Fruit fly (Drosophila melanogaster) whole organism, pupa: ENCODE results near the gene Ada2b.

Experiments
- CG10348 ChIP-seq: fragments of 200-800 bp; sonication (Bioruptor generic); IDR thresholded peaks from 2 replicates; pipeline ENCODE4 v1.3.6; 2022; ENCODE audit warnings: missing biosample characterization, missing genetic modification characterization
- CG12605 ChIP-seq: fragments of 200-800 bp; sonication (Bioruptor generic); IDR thresholded peaks from 2 replicates; pipeline ENCODE4 v1.3.6; 2022; ENCODE audit warnings: missing biosample characterization, missing genetic modification characterization
- CG13204 ChIP-seq: fragments of 200-800 bp; sonication (Bioruptor generic); optimal IDR thresholded peaks from 2 replicates; lab custom pipeline; 2018; ENCODE audit warnings: missing biosample characterization, mild to moderate bottlenecking, missing genetic modification characterization, moderate library complexity
- CG14655 ChIP-seq: fragments of 200-800 bp; sonication (Bioruptor generic); optimal IDR thresholded peaks from 3 replicates; lab custom pipeline; 2017; ENCODE audit warnings: mild to moderate bottlenecking, missing biosample characterization, missing genetic modification reagents, missing genetic modification characterization
- CG15710 ChIP-seq: fragments of 200-800 bp; sonication (Bioruptor generic); optimal IDR thresholded peaks from 2 replicates; lab custom pipeline; 2018; ENCODE audit warnings: missing biosample characterization, mild to moderate bottlenecking, missing genetic modification characterization, moderate library complexity
- CG17806 ChIP-seq: fragments of 200-800 bp; sonication (Bioruptor generic); optimal IDR thresholded peaks from 2 replicates; lab custom pipeline; 2018; ENCODE audit warnings: missing biosample characterization, mild to moderate bottlenecking, missing genetic modification characterization, moderate library complexity
- CG32121 ChIP-seq: fragments of 200-800 bp; sonication (Bioruptor generic); IDR thresholded peaks from 2 replicates; pipeline ENCODE4 v1.3.6; 2022; ENCODE audit warnings: missing biosample characterization, missing genetic modification characterization
- CG34367 ChIP-seq: fragments of 200-800 bp; sonication (Bioruptor generic); optimal IDR thresholded peaks from 2 replicates; lab custom pipeline; 2018; ENCODE audit warnings: missing biosample characterization, mild to moderate bottlenecking, missing genetic modification characterization
- CG4496 ChIP-seq: fragments of 200-800 bp; sonication (Bioruptor generic); IDR thresholded peaks from 3 replicates; pipeline ENCODE4 v1.3.6; 2022; ENCODE audit warnings: missing biosample characterization, missing genetic modification characterization
- CG8159 ChIP-seq: fragments of 200-800 bp; sonication (Bioruptor generic); optimal IDR thresholded peaks from 3 replicates; lab custom pipeline; 2018; ENCODE audit warnings: missing biosample characterization, mild to moderate bottlenecking, missing genetic modification characterization, moderate library complexity
- CG8301 ChIP-seq: fragments of 200-800 bp; sonication (Bioruptor generic); optimal IDR thresholded peaks from 2 replicates; lab custom pipeline; 2018; ENCODE audit warnings: missing biosample characterization, mild to moderate bottlenecking, missing genetic modification characterization
- CG9948 ChIP-seq: fragments of 200-800 bp; sonication (Bioruptor generic); optimal IDR thresholded peaks from 2 replicates; lab custom pipeline; 2018; ENCODE audit warnings: missing biosample characterization, mild to moderate bottlenecking, missing genetic modification characterization, moderate library complexity
- D1 ChIP-seq: fragments of 200-800 bp; sonication (Bioruptor generic); optimal IDR thresholded peaks from 2 replicates; lab custom pipeline; 2018; ENCODE audit warnings: missing biosample characterization, mild to moderate bottlenecking, missing genetic modification characterization, moderate library complexity
- EcR ChIP-seq: fragments of 200-800 bp; sonication (Bioruptor generic); optimal IDR thresholded peaks from 3 replicates; lab custom pipeline; 2019; ENCODE audit warnings: missing biosample characterization, missing genetic modification characterization, mild to moderate bottlenecking, moderate library complexity, missing genetic modification reagents
- Ets98B ChIP-seq: fragments of 200-800 bp; sonication (Bioruptor generic); IDR thresholded peaks from 2 replicates; pipeline ENCODE4 v1.3.6; 2022; ENCODE audit warnings: missing biosample characterization, missing genetic modification characterization
- Pif1A ChIP-seq: fragments of 200-800 bp; sonication (Bioruptor generic); optimal IDR thresholded peaks from 3 replicates; lab custom pipeline; 2016; ENCODE audit warnings: missing biosample characterization, missing genetic modification characterization
- Pif1B ChIP-seq: fragments of 200-800 bp; sonication (Bioruptor generic); optimal IDR thresholded peaks from 3 replicates; lab custom pipeline; 2016; ENCODE audit warnings: missing biosample characterization, missing genetic modification characterization
- Snoo ChIP-seq: fragments of 200-800 bp; sonication (Bioruptor generic); optimal IDR thresholded peaks from 3 replicates; lab custom pipeline; 2017; ENCODE audit warnings: missing biosample characterization, mild to moderate bottlenecking, missing genetic modification characterization, inconsistent platforms
- fd96Ca ChIP-seq: fragments of 200-800 bp; sonication (Bioruptor generic); IDR thresholded peaks from 3 replicates; pipeline ENCODE4 v1.3.6; 2022; ENCODE audit warnings: missing biosample characterization, missing genetic modification characterization
- gl ChIP-seq: fragments of 200-800 bp; sonication (Bioruptor generic); optimal IDR thresholded peaks from 2 replicates; lab custom pipeline; 2018; ENCODE audit warnings: missing biosample characterization, mild to moderate bottlenecking, missing genetic modification characterization
- rn ChIP-seq: fragments of 200-800 bp; sonication (Bioruptor generic); IDR thresholded peaks from 2 replicates; pipeline ENCODE4 v1.3.6; 2022; ENCODE audit warnings: missing biosample characterization, missing genetic modification characterization

The Ada2b gene

dm6 chr3R:8240302-8240682, at the start of gene Ada2b:
Gene Ada2b (minus strand): TSS chr3R:8240515.
- TF ChIP-seq Pif1A (no peak), CG10348 (GFP tag; lab: Robert Waterston, UW) (no peak), CG4496 (GFP tag; lab: Robert Waterston, UW) (no peak), CG34367 (tag; lab: Kevin White, UChicago) (no peak), fd96Ca (GFP tag; lab: Robert Waterston, UW) (no peak), CG12605 (GFP tag; lab: Robert Waterston, UW) (no peak), D1 (tag; lab: Kevin White, UChicago) (peak; percentile 41), CG14655 (no peak), EcR (peak; percentile 35), Ets98B (GFP tag; lab: Robert Waterston, UW) (no peak), gl (tag; lab: Kevin White, UChicago) (no peak), CG8301 (tag; lab: Kevin White, UChicago) (no peak), Pif1B (GFP tag; lab: Kevin White, UChicago) (no peak), Snoo (tag; lab: Kevin White, UChicago) (no peak)

DNA sequence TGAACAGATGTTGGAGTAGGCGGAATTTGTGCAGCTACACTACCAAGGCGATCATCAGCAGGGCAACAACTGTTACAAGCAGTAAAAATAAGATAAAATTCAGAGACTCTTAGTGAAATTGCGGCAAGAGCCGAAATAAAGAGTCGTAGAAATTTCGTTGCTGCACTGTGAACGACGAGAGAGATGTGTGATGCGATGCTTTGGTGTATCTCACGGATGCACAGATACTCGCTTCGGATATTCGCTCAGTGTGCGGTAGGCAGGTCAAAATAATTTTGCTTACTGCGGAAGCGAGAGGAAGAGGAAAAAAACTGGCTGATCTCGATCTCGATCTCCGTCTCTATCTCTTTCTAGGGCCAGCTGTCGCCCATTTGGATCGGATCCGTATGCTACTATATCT, 48.5 kb upstream of the Ada2b start:
- TF ChIP-seq Pif1B (GFP tag; lab: Kevin White, UChicago) (no peak), Snoo (tag; lab: Kevin White, UChicago) (no peak), CG9948 (tag; lab: Kevin White, UChicago) (no peak), CG14655 (no peak), EcR (no peak), CG8301 (tag; lab: Kevin White, UChicago) (no peak), gl (tag; lab: Kevin White, UChicago) (no peak), CG13204 (GFP tag; lab: Kevin White, UChicago) (no peak), Pif1A (no peak), fd96Ca (GFP tag; lab: Robert Waterston, UW) (no peak), CG32121 (no peak), CG17806 (tag; lab: Kevin White, UChicago) (no peak), CG15710 (tag; lab: Kevin White, UChicago) (no peak), CG12605 (GFP tag; lab: Robert Waterston, UW) (no peak), Ets98B (GFP tag; lab: Robert Waterston, UW) (no peak), CG10348 (GFP tag; lab: Robert Waterston, UW) (no peak), CG8159 (tag; lab: Kevin White, UChicago) (no peak), rn (GFP tag; lab: Robert Waterston, UW) (no peak), CG4496 (GFP tag; lab: Robert Waterston, UW) (no peak), CG34367 (tag; lab: Kevin White, UChicago) (no peak)

DNA sequence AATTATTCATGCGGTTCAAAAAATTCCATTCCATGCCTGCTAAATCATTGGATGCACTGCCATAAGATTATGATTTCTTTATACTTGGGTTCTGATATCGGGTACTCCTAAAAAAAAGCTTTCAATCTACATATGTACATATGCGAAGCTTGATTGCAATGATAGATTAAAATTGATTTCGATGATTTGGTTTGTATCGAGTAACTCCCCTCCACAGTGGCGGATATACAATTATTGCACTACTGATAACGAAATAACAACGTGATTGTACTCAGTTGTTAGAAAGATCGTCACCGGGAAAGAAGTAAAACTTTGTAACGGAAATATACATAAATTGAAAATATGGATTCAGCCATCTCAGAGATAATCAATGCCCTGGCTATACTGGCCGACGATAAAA, 47.4 kb upstream of the Ada2b start, which contains the start of gene Nazo:
Nazo (plus strand) TSS at position 180 of the 400 bp plus-strand sequence.
- TF ChIP-seq Snoo (tag; lab: Kevin White, UChicago) (no peak), EcR (no peak), CG8301 (tag; lab: Kevin White, UChicago) (no peak), CG15710 (tag; lab: Kevin White, UChicago) (no peak), fd96Ca (GFP tag; lab: Robert Waterston, UW) (no peak), Ets98B (GFP tag; lab: Robert Waterston, UW) (no peak), CG4496 (GFP tag; lab: Robert Waterston, UW) (no peak), CG8159 (tag; lab: Kevin White, UChicago) (no peak)

- TF ChIP-seq CG8159 (tag; lab: Kevin White, UChicago) (no peak), rn (GFP tag; lab: Robert Waterston, UW) (no peak), fd96Ca (GFP tag; lab: Robert Waterston, UW) (no peak), CG8301 (tag; lab: Kevin White, UChicago) (no peak), CG14655 (no peak), CG9948 (tag; lab: Kevin White, UChicago) (no peak)
Measured at dm6 chr3R:8285727-8286344, 45.5 kb upstream of the Ada2b start.

DNA sequence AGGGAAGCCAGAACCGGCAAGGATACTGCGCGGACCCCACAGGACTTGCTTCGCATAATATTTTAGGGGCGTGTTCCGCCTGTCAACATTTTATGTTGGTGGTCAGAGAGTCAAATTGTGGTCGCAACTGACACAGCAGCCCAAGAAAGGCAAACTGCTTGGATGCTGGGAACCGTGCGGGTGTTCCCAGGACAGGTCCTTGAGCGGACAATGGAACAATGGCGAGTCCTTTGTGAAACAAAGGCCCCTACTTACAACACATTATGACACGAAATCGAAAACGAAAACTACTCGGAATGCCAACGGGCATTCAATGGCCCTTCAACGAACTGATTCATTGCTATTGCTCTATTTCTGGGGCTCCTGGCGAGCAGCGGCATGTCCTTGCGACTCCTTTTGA, 43.9 kb upstream of the Ada2b start:
- TF ChIP-seq CG9948 (tag; lab: Kevin White, UChicago) (no peak), CG17806 (tag; lab: Kevin White, UChicago) (no peak), CG8159 (tag; lab: Kevin White, UChicago) (no peak), Ets98B (GFP tag; lab: Robert Waterston, UW) (no peak), CG4496 (GFP tag; lab: Robert Waterston, UW) (no peak), CG13204 (GFP tag; lab: Kevin White, UChicago) (no peak), CG10348 (GFP tag; lab: Robert Waterston, UW) (no peak), D1 (tag; lab: Kevin White, UChicago) (no peak), CG12605 (GFP tag; lab: Robert Waterston, UW) (no peak), CG14655 (no peak)

DNA sequence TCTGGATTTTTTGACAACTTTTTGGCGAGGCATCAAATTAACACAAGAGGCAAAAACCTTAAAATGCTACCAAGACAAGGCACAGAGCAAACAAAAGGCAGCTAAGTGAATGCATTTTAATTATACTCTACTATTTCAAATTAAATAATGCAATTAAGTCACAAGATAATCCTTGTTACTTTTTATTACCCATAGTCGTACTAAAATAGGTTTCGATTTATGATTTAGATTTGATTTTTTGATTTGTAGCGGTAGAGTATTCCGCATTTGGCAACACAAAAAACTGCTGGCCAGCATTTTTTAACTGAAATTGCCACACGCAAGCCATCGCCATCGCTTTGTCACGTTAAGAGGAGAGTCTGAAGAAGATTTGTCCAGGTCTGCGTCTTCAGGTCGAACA, 42.4 kb upstream of the Ada2b start:
- TF ChIP-seq fd96Ca (GFP tag; lab: Robert Waterston, UW) (no peak), Snoo (tag; lab: Kevin White, UChicago) (peak; percentile 13)
